Fruit fly (Drosophila melanogaster): ENCODE results near the gene hiw.

Gene hiw

DNA sequence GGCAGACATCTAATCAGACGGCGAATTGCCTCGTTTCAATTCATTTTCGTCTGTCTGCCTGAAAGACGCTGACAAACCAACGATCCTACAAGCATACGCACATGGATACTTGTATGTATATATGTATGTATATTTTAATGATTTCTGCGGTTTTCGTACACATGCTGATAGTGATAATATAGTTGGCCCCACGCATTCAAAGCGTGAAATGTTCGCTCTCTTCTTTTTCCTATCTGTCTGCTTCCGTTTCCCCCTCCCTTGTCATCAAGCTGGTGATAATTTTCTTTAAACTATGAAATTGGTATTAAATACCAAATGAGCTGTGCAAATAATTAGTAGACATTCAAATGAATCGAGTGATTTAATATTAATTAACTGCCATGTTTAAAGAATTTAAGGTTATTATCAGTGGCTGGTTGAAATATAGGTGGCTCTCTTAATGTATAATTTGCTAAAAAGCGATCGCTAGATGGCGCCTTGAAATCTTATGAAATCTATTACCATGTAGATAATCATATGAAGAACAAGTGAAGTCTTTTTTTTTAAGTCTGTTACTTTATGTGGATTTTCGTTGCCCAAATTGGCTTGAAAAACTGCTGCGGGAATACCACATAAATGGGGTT is 17.7 kb upstream of the hiw start, which contains the start of gene CG33177 (continued):
- peak; percentile 43 for TF ChIP-seq CG8290 (GFP tag; optimal IDR thresholded peaks at IDR 0.05)
- peak in 1 of 2 experiments; percentile 8 for TF ChIP-seq CG8290 (tag; optimal IDR thresholded peaks at IDR 0.05)
- TF ChIP-seq ranshi (GFP tag; IDR thresholded peaks at IDR 0.05), result no peak
- TF ChIP-seq CG6791 (GFP tag; IDR thresholded peaks at IDR 0.05; ENCODE audit: partially characterized antibody), result no peak
- no peak for TF ChIP-seq ind (GFP tag; optimal IDR thresholded peaks at IDR 0.05)
- no peak for TF ChIP-seq CG33557 (GFP tag; optimal IDR thresholded peaks at IDR 0.05)
- no peak for TF ChIP-seq CG4617 (GFP tag; optimal IDR thresholded peaks at IDR 0.05; ENCODE audit: borderline replicate concordance)
- no peak for TF ChIP-seq CG14965 (GFP tag; optimal IDR thresholded peaks at IDR 0.05; ENCODE audit: borderline replicate concordance)
- no peak for TF ChIP-seq Hr39 (optimal IDR thresholded peaks at IDR 0.05)
- no peak for TF ChIP-seq CG11247 (GFP tag; IDR thresholded peaks at IDR 0.05)
- no peak for TF ChIP-seq CG10462 (GFP tag; optimal IDR thresholded peaks at IDR 0.05)
- TF ChIP-seq CG2889 (GFP tag; IDR thresholded peaks at IDR 0.05), result no peak
- no peak for TF ChIP-seq CG10147 (GFP tag; optimal IDR thresholded peaks at IDR 0.05)
- peak in 1 of 2 experiments; percentile 68 for TF ChIP-seq eve (GFP tag; optimal IDR thresholded peaks at IDR 0.05)
- 0 out of 2 replicates have a peak, but pooled peaks have one; percentile 9 for TF ChIP-seq E2f2 (GFP tag; IDR thresholded peaks at IDR 0.05)
- TF ChIP-seq CG14710 (tag; optimal IDR thresholded peaks at IDR 0.05), result peak; percentile 10
- TF ChIP-seq ems (GFP tag; optimal IDR thresholded peaks at IDR 0.05), result no peak
- no peak for TF ChIP-seq oc (tag; optimal IDR thresholded peaks at IDR 0.05)
- no peak for TF ChIP-seq Fer2 (tag; optimal IDR thresholded peaks at IDR 0.05)
- no peak for TF ChIP-seq Blimp-1 (GFP tag; optimal IDR thresholded peaks at IDR 0.05)
- TF ChIP-seq HLH54F (GFP tag; optimal IDR thresholded peaks at IDR 0.05), result no peak
- no peak for TF ChIP-seq ssp (GFP tag; IDR thresholded peaks at IDR 0.05)
- no peak for TF ChIP-seq CG12155 (GFP tag; optimal IDR thresholded peaks at IDR 0.05)
- peak; percentile 9 for TF ChIP-seq Sox102F (GFP tag; optimal IDR thresholded peaks at IDR 0.05)
- TF ChIP-seq pnt (GFP tag; optimal IDR thresholded peaks at IDR 0.05), result no peak
- TF ChIP-seq CG13296 (GFP tag; optimal IDR thresholded peaks at IDR 0.05), result no peak
- TF ChIP-seq nom (GFP tag; optimal IDR thresholded peaks at IDR 0.05), result no peak
- no peak for TF ChIP-seq CG6854 (GFP tag; optimal IDR thresholded peaks at IDR 0.05)

dm6 chrX:15079945-15080344 is 16.7 kb upstream of the hiw start:
- TF ChIP-seq CG13894 (tag; optimal IDR thresholded peaks at IDR 0.05) (peak; percentile 28), zf30C (GFP tag; optimal IDR thresholded peaks at IDR 0.05) (no peak), nom (GFP tag; optimal IDR thresholded peaks at IDR 0.05) (peak; percentile 93), bsh (GFP tag; optimal IDR thresholded peaks at IDR 0.05) (peak in 1 of 2 experiments; percentile 17), D19B (GFP tag; optimal IDR thresholded peaks at IDR 0.05) (peak; percentile 2), otp (GFP tag; IDR thresholded peaks at IDR 0.05) (no peak), CG2129 (GFP tag; IDR thresholded peaks at IDR 0.05; ENCODE audit: partially characterized antibody) (no peak), CG6254 (GFP tag; optimal IDR thresholded peaks at IDR 0.05) (no peak)

- TF ChIP-seq CG34376 (GFP tag; optimal IDR thresholded peaks at IDR 0.05) (peak; percentile 60), so (GFP tag; IDR thresholded peaks at IDR 0.05) (0 out of 3 replicates have a peak, but pooled peaks have one; percentile 21), CG7372 (GFP tag; IDR thresholded peaks at IDR 0.05) (no peak), bsh (GFP tag; optimal IDR thresholded peaks at IDR 0.05) (peak in 1 of 2 experiments; percentile 18), exex (tag; optimal IDR thresholded peaks at IDR 0.05) (peak; percentile 66), nom (GFP tag; optimal IDR thresholded peaks at IDR 0.05) (peak; percentile 93), CG10543 (GFP tag; optimal IDR thresholded peaks at IDR 0.05) (peak; percentile 19), sens (GFP tag) (peak; percentile 23), Fer3 (tag; optimal IDR thresholded peaks at IDR 0.05) (no peak), Chrac-16 (GFP tag; optimal IDR thresholded peaks at IDR 0.05) (no peak), chinmo (GFP tag; IDR thresholded peaks at IDR 0.05; ENCODE audit: partially characterized antibody) (0 out of 4 replicates have a peak, but pooled peaks have one; percentile 44), D19B (GFP tag; optimal IDR thresholded peaks at IDR 0.05) (peak; percentile 8), Drgx (GFP tag; IDR thresholded peaks at IDR 0.05) (0 out of 2 replicates have a peak, but pooled peaks have one; percentile 28), sug (tag; optimal IDR thresholded peaks at IDR 0.05) (peak; percentile 25), Dip3 (GFP tag; optimal IDR thresholded peaks at IDR 0.05) (no peak)
Measured at dm6 chrX:15079163-15079809, 16.1 kb upstream of the hiw start.
